Fruit fly (Drosophila melanogaster) S2 (cell line): Measurements from ENCODE around the gene Alr.

Source experiments
- CG8478 ChIP-seq: fragments of >200 bp; optimal IDR thresholded peaks from 2 replicates; lab custom pipeline; 2018
- CTCF ChIP-seq, 2 experiments: fragments of >200 bp; optimal IDR thresholded peaks; 2 replicates each; lab custom pipeline; 2018

DNA sequence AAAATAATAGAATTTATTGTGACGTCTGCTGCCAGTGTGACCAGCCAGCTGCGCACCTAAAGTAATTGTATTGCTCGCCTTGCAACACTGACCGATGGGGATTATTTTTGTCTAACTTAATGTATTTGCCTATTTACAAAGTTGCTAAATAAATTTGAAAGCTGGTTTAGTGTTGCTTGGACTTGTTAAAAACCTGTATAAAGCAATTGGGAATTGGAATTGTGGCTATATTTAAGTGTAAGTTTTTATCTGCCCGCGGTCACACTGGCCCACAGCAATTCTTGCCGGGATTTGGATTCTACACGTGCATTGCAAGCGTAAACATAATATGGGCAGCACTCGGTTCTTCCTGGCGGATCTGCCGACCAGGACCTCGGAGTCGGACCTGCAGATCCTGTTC lies 44.0 kb upstream of the Alr start, which contains the start of the genes CG14230 and CG14232:
- TF ChIP-seq CTCF (optimal IDR thresholded peaks at IDR 0.05; lab: Kevin White, UChicago) (no peak), CG8478 (lab: Kevin White, UChicago) (no peak)
